Fruit fly (Drosophila melanogaster): ENCODE data around the gene Prp18.

Gene Prp18

DNA sequence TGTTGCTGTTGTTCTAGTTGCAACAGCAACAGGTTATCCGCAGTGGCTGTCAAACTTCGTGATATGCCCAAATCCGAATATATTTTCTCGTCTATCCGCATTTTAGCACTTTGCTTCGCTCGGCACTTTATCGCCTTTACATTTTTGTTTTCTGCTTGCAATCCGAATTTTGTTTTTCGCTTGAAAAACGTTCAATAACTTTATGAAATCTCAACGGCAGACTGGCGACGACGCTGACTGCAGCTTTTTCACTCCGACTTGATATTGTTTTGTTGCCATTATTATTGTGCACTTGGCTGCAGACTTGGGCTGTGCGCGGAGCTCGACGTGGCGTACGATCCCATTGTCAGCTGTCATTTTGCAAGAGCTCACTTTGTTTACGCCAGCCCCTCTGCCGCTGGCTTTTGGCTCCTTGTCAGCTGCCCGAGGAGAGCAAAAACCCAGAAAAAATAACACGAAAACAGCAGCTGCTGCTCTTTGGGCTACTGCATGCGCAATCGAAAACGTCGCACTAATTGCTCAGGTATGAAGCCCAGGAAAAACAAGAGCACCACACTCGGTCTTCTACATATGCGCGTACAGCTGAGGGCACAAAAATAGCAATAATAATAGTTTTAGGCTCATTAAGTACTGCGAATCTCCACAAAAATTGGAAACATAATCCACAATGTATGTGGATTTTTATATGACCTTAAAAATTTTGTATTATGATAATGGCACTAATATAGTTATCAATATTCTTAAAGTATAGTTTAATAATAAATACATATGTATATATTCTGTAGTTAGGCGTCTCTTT is 44.8 kb downstream of the Prp18 start:
- TF ChIP-seq CrebA (GFP tag; optimal IDR thresholded peaks at IDR 0.05; ENCODE audit: borderline replicate concordance) (no peak), N (GFP tag; optimal IDR thresholded peaks at IDR 0.05) (no peak), Vsx2 (GFP tag; optimal IDR thresholded peaks at IDR 0.05; ENCODE audit: partially characterized antibody) (no peak), sv (GFP tag; optimal IDR thresholded peaks at IDR 0.05) (no peak), lola (GFP tag; optimal IDR thresholded peaks at IDR 0.05) (no peak), CG32264 (GFP tag; optimal IDR thresholded peaks at IDR 0.05) (no peak), ey (GFP tag; optimal IDR thresholded peaks at IDR 0.05) (no peak), Dif (GFP tag; optimal IDR thresholded peaks at IDR 0.05; ENCODE audit: partially characterized antibody) (no peak), Jra (GFP tag; optimal IDR thresholded peaks at IDR 0.05) (no peak), sage (GFP tag; optimal IDR thresholded peaks at IDR 0.05) (no peak), fru (GFP tag; optimal IDR thresholded peaks at IDR 0.05) (no peak), usp (GFP tag; optimal IDR thresholded peaks at IDR 0.05) (no peak), foxo (GFP tag; optimal IDR thresholded peaks at IDR 0.05) (peak in 1 of 2 experiments; percentile 32), Dfd (GFP tag; optimal IDR thresholded peaks at IDR 0.05) (no peak), Abd-B (GFP tag; optimal IDR thresholded peaks at IDR 0.05) (no peak), OdsH (GFP tag; optimal IDR thresholded peaks at IDR 0.05) (no peak), Mio (GFP tag; optimal IDR thresholded peaks at IDR 0.05) (no peak), Hnf4 (GFP tag; optimal IDR thresholded peaks at IDR 0.05) (no peak), br (GFP tag; optimal IDR thresholded peaks at IDR 0.05) (no peak), dl (GFP tag; optimal IDR thresholded peaks at IDR 0.05; ENCODE audit: insufficient read depth in 1 of 2, partially characterized antibody in 2 of 2) (peak in 1 of 2 experiments; percentile 23), rgr (GFP tag; optimal IDR thresholded peaks at IDR 0.05) (no peak), Rel (GFP tag; optimal IDR thresholded peaks at IDR 0.05) (no peak), Rel (tag; optimal IDR thresholded peaks at IDR 0.05) (peak; percentile 45), h (GFP tag; optimal IDR thresholded peaks at IDR 0.05) (no peak), jim (GFP tag; optimal IDR thresholded peaks at IDR 0.05) (no peak)

- no peak for TF ChIP-seq Hr78 (GFP tag; optimal IDR thresholded peaks at IDR 0.05)
- TF ChIP-seq HLH106 (tag; optimal IDR thresholded peaks at IDR 0.05): peak; percentile 83
- peak; percentile 35 for TF ChIP-seq Hnf4 (GFP tag; optimal IDR thresholded peaks at IDR 0.05)
- TF ChIP-seq OdsH (GFP tag; optimal IDR thresholded peaks at IDR 0.05): peak; percentile 95
- TF ChIP-seq dmrt93B (GFP tag; optimal IDR thresholded peaks at IDR 0.05): peak; percentile 89
- TF ChIP-seq rgr (GFP tag; optimal IDR thresholded peaks at IDR 0.05): peak; percentile 92
- no peak for TF ChIP-seq Mio (GFP tag; optimal IDR thresholded peaks at IDR 0.05)
- no peak for TF ChIP-seq Abd-B (GFP tag; optimal IDR thresholded peaks at IDR 0.05)
- peak; percentile 2 for TF ChIP-seq Jra (GFP tag; optimal IDR thresholded peaks at IDR 0.05)
- TF ChIP-seq pan (optimal IDR thresholded peaks at IDR 0.05): no peak
- no peak for TF ChIP-seq N (GFP tag; optimal IDR thresholded peaks at IDR 0.05)
- TF ChIP-seq Dfd (GFP tag; optimal IDR thresholded peaks at IDR 0.05): no peak
- TF ChIP-seq CG32264 (GFP tag; optimal IDR thresholded peaks at IDR 0.05): no peak
- TF ChIP-seq sage (GFP tag; optimal IDR thresholded peaks at IDR 0.05): peak; percentile 28
- peak; percentile 77 for TF ChIP-seq h (GFP tag; optimal IDR thresholded peaks at IDR 0.05)
- no peak for TF ChIP-seq dl (GFP tag; optimal IDR thresholded peaks at IDR 0.05; ENCODE audit: insufficient read depth in 1 of 2, partially characterized antibody in 2 of 2)
- TF ChIP-seq jim (GFP tag; optimal IDR thresholded peaks at IDR 0.05): no peak
- no peak for TF ChIP-seq Dif (GFP tag; optimal IDR thresholded peaks at IDR 0.05; ENCODE audit: partially characterized antibody)
- TF ChIP-seq usp (GFP tag; optimal IDR thresholded peaks at IDR 0.05): no peak
- peak; percentile 83 for TF ChIP-seq ey (GFP tag; optimal IDR thresholded peaks at IDR 0.05)
- TF ChIP-seq Rel (GFP tag; optimal IDR thresholded peaks at IDR 0.05): no peak
- peak; percentile 96 for TF ChIP-seq Rel (tag; optimal IDR thresholded peaks at IDR 0.05)
- no peak for TF ChIP-seq Hr83 (GFP tag; optimal IDR thresholded peaks at IDR 0.05; ENCODE audit: poor library complexity, severe bottlenecking)
- peak; percentile 77 for TF ChIP-seq fru (GFP tag; optimal IDR thresholded peaks at IDR 0.05)
- peak; percentile 92 for TF ChIP-seq psq (GFP tag; optimal IDR thresholded peaks at IDR 0.05)
- peak; percentile 40 for TF ChIP-seq CG9705 (GFP tag; optimal IDR thresholded peaks at IDR 0.05)
- TF ChIP-seq Sp1 (GFP tag; optimal IDR thresholded peaks at IDR 0.05): peak; percentile 86
- peak; percentile 66 for TF ChIP-seq brk (GFP tag; optimal IDR thresholded peaks at IDR 0.05)
- TF ChIP-seq woc (GFP tag; optimal IDR thresholded peaks at IDR 0.05): peak; percentile 34
- no peak for TF ChIP-seq GATAd (GFP tag; optimal IDR thresholded peaks at IDR 0.05)
- no peak for TF ChIP-seq Vsx2 (GFP tag; optimal IDR thresholded peaks at IDR 0.05; ENCODE audit: partially characterized antibody)
- TF ChIP-seq br (GFP tag; optimal IDR thresholded peaks at IDR 0.05): peak; percentile 59
- TF ChIP-seq CrebA (GFP tag; optimal IDR thresholded peaks at IDR 0.05; ENCODE audit: borderline replicate concordance): no peak
- no peak for TF ChIP-seq sv (GFP tag; optimal IDR thresholded peaks at IDR 0.05)
- peak in 1 of 2 experiments; percentile 94 for TF ChIP-seq foxo (GFP tag; optimal IDR thresholded peaks at IDR 0.05)
- no peak for TF ChIP-seq lola (GFP tag; optimal IDR thresholded peaks at IDR 0.05)
- no peak for TF ChIP-seq Myc (optimal IDR thresholded peaks at IDR 0.05)
- TF ChIP-seq tai (GFP tag; optimal IDR thresholded peaks at IDR 0.05): no peak
- TF ChIP-seq dsf (GFP tag; optimal IDR thresholded peaks at IDR 0.05; ENCODE audit: borderline replicate concordance): peak; percentile 3
These were observed 45.8 kb downstream of the Prp18 start for dm6 chr3R:18985114-18985785.

All from whole organism, wandering third instar larva.